Worm (Caenorhabditis elegans) whole organism, early embryonic: ENCODE measurements around the gene bris-1.
A peak's percentile ranks its signal among the peaks of the same experiment; 100 is the strongest.

ENCODE experiments used
- B0310.2 ChIP-seq: sonication (generic microtip); optimal IDR thresholded peaks from 2 replicates; lab custom pipeline; 2016; ENCODE audit warnings: mild to moderate bottlenecking, missing genetic modification characterization, missing compliant biosample characterization
- F13C5.2 ChIP-seq: sonication (generic microtip); optimal IDR thresholded peaks from 2 replicates; lab custom pipeline; 2017; ENCODE audit warnings: mild to moderate bottlenecking, missing genetic modification characterization, inconsistent platforms, missing compliant biosample characterization
- aly-1 ChIP-seq: sonication (generic microtip); optimal IDR thresholded peaks from 2 replicates; lab custom pipeline; 2016; ENCODE audit warnings: missing genetic modification characterization, missing compliant biosample characterization
- ama-1 ChIP-seq: fragments of 150-350 bp; optimal IDR thresholded peaks from 2 replicates; lab custom pipeline; 2014
- ceh-13 ChIP-seq: fragments of 200-800 bp; sonication (Bioruptor generic); optimal IDR thresholded peaks from 2 replicates; lab custom pipeline; 2018; ENCODE audit warnings: mild to moderate bottlenecking, missing genetic modification characterization, missing compliant biosample characterization
- ceh-36 ChIP-seq: sonication (generic microtip); optimal IDR thresholded peaks from 2 replicates; lab custom pipeline; 2016; ENCODE audit warnings: missing genetic modification characterization, inconsistent platforms, missing compliant biosample characterization
- ets-7 ChIP-seq: sonication (generic microtip); optimal IDR thresholded peaks from 2 replicates; lab custom pipeline; 2016; ENCODE audit warnings: missing genotype, missing genetic modification characterization, missing compliant biosample characterization
- flt-1 ChIP-seq: fragments of 200-800 bp; sonication (Bioruptor generic); IDR thresholded peaks from 2 replicates; pipeline ENCODE4 v1.3.6; 2022; ENCODE audit warnings: missing genetic modification characterization, missing compliant biosample characterization
- hmbx-1 ChIP-seq: sonication (generic microtip); optimal IDR thresholded peaks from 2 replicates; lab custom pipeline; 2016; ENCODE audit warnings: mild to moderate bottlenecking, missing genetic modification characterization, missing compliant biosample characterization
- hmg-4 ChIP-seq: fragments of 200-800 bp; sonication (Bioruptor generic); optimal IDR thresholded peaks from 2 replicates; lab custom pipeline; 2018; ENCODE audit warnings: mild to moderate bottlenecking, missing genetic modification characterization, missing compliant biosample characterization
- hnd-1 ChIP-seq: sonication (generic microtip); optimal IDR thresholded peaks from 2 replicates; lab custom pipeline; 2016; ENCODE audit warnings: missing genetic modification characterization, missing compliant biosample characterization
- pes-1 ChIP-seq: fragments of 200-800 bp; sonication (Bioruptor generic); IDR thresholded peaks from 2 replicates; pipeline ENCODE4 v1.3.6; 2022; ENCODE audit warnings: missing genetic modification reagents, missing genetic modification characterization, missing compliant biosample characterization
- scrt-1 ChIP-seq: fragments of 200-800 bp; sonication (Bioruptor generic); IDR thresholded peaks from 2 replicates; pipeline ENCODE4 v1.3.6; 2022; ENCODE audit warnings: missing genetic modification characterization, missing compliant biosample characterization
- sea-1 ChIP-seq: fragments of 200-800 bp; sonication (Bioruptor generic); conservative IDR thresholded peaks from 2 replicates; pipeline ENCODE4 v1.3.6; 2022; ENCODE audit warnings: missing genetic modification characterization, missing compliant biosample characterization
- tbx-11 ChIP-seq: fragments of 200-800 bp; sonication (Bioruptor generic); IDR thresholded peaks from 2 replicates; pipeline ENCODE4 v1.3.6; 2022; ENCODE audit warnings: missing genetic modification characterization, missing compliant biosample characterization
- tbx-37 ChIP-seq: fragments of 200-800 bp; sonication (Bioruptor generic); conservative IDR thresholded peaks from 2 replicates; pipeline ENCODE4 v1.3.6; 2022; ENCODE audit warnings: missing genetic modification reagents, missing genetic modification characterization, missing compliant biosample characterization
- tra-4 ChIP-seq: sonication (generic microtip); optimal IDR thresholded peaks from 2 replicates; lab custom pipeline; 2017; ENCODE audit warnings: missing genetic modification characterization, missing compliant biosample characterization

Gene bris-1

DNA sequence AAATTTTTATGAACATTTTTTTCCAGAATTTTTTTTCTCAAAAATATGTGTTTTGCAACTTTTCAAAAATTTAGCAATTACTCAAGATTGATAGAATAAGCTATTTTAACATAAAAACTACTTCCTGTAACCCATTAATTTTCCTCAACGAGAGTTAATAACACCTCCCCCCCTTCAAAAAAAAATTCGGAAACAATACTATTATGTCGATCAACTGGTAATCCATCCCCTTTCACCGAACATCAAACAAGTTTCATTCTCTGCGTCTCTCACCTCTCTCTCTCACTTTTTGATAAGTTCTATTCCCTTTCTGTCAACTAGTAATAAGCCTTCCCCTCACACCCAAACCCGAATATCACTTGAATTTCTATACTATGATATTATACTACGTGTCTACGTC lies 35.2 kb downstream of the bris-1 start, which contains the start of gene glct-6:
TSS of gene glct-6 (plus strand) at position 301 of the 400 bp plus-strand sequence.
- TF ChIP-seq F13C5.2 (tag; lab: Kevin White, UChicago) (no peak), sea-1 (GFP tag; lab: Robert Waterston, UW) (no peak), aly-1 (tag; lab: Kevin White, UChicago) (no peak), scrt-1 (GFP tag; lab: Robert Waterston, UW) (no peak), ama-1 (no peak), ceh-36 (tag; lab: Kevin White, UChicago) (no peak), hmg-4 (GFP tag; lab: Kevin White, UChicago) (no peak), tbx-37 (GFP tag; lab: Robert Waterston, UW) (no peak), hnd-1 (tag; lab: Kevin White, UChicago) (no peak), tra-4 (tag; lab: Kevin White, UChicago) (no peak), hmbx-1 (tag; lab: Kevin White, UChicago) (no peak), pes-1 (GFP tag; lab: Robert Waterston, UW) (no peak), tbx-11 (GFP tag; lab: Robert Waterston, UW) (no peak), ets-7 (tag; lab: Kevin White, UChicago) (no peak), flt-1 (GFP tag; lab: Robert Waterston, UW) (no peak)

DNA sequence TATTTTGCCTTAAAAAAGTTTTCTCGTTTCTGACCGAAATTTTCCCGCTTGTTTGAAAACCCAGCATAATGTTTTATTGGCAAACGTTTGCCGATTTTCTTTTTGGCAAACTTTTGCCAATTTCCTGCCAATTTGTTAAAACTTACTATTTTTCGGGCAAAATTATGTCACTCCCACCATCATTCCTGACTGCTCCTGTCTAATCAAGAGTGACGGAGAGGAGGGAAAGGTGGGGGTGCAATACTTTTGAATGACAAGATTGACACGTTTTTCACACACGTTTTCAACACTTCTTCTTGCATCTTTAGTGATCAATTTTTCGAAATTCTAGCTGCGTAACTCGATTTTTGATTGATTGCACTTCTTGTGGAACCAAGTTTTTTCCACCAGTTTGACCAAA lies 37.6 kb downstream of the bris-1 start:
- TF ChIP-seq sea-1 (GFP tag; lab: Robert Waterston, UW) (no peak), ets-7 (tag; lab: Kevin White, UChicago) (no peak), tra-4 (tag; lab: Kevin White, UChicago) (no peak), F13C5.2 (tag; lab: Kevin White, UChicago) (no peak), ceh-36 (tag; lab: Kevin White, UChicago) (no peak), hmg-4 (GFP tag; lab: Kevin White, UChicago) (no peak), ama-1 (no peak), tbx-11 (GFP tag; lab: Robert Waterston, UW) (no peak), hnd-1 (tag; lab: Kevin White, UChicago) (no peak), flt-1 (GFP tag; lab: Robert Waterston, UW) (no peak), B0310.2 (tag; lab: Kevin White, UChicago) (no peak), hmbx-1 (tag; lab: Kevin White, UChicago) (no peak), tbx-37 (GFP tag; lab: Robert Waterston, UW) (no peak), scrt-1 (GFP tag; lab: Robert Waterston, UW) (no peak)

- TF ChIP-seq pes-1 (GFP tag; lab: Robert Waterston, UW) = no peak
- no peak for TF ChIP-seq hnd-1 (tag; lab: Kevin White, UChicago)
- TF ChIP-seq hmg-4 (GFP tag; lab: Kevin White, UChicago) = no peak
- TF ChIP-seq tbx-37 (GFP tag; lab: Robert Waterston, UW) = no peak
- TF ChIP-seq hmbx-1 (tag; lab: Kevin White, UChicago) = no peak
- TF ChIP-seq sea-1 (GFP tag; lab: Robert Waterston, UW) = no peak
- TF ChIP-seq aly-1 (tag; lab: Kevin White, UChicago) = no peak
- no peak for TF ChIP-seq flt-1 (GFP tag; lab: Robert Waterston, UW)
- TF ChIP-seq B0310.2 (tag; lab: Kevin White, UChicago) = no peak
- no peak for TF ChIP-seq ets-7 (tag; lab: Kevin White, UChicago)
- TF ChIP-seq F13C5.2 (tag; lab: Kevin White, UChicago) = no peak
- no peak for TF ChIP-seq tra-4 (tag; lab: Kevin White, UChicago)
- TF ChIP-seq tbx-11 (GFP tag; lab: Robert Waterston, UW) = no peak
- no peak for TF ChIP-seq scrt-1 (GFP tag; lab: Robert Waterston, UW)
- TF ChIP-seq ceh-36 (tag; lab: Kevin White, UChicago) = no peak
- TF ChIP-seq ceh-13 (GFP tag; lab: Kevin White, UChicago) = no peak
Measured at ce11 chrIV:3774160-3774559, 45.0 kb downstream of the bris-1 start.

DNA sequence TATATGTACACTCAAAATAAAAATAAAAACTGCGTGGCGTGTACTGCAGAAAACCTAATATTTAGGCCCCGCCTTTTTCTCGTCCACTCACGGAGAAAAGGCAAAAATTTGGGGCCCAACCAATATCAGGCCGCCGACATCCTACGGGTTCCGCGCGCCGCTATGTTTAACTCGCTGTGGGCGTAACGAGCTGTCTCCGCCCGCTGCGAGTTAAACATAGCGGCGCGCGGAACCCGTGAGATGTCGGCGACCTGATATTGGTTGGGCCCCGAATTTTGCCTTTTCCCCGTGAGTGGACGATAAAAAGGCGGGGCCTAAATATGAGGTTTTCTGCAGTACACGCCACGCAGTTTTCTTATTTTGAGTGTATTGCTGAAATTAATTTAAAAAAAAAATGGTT lies 47.9 kb downstream of the bris-1 start:
- TF ChIP-seq pes-1 (GFP tag; lab: Robert Waterston, UW) = peak; percentile 46; the same call in 1 of the 2 replicates

DNA sequence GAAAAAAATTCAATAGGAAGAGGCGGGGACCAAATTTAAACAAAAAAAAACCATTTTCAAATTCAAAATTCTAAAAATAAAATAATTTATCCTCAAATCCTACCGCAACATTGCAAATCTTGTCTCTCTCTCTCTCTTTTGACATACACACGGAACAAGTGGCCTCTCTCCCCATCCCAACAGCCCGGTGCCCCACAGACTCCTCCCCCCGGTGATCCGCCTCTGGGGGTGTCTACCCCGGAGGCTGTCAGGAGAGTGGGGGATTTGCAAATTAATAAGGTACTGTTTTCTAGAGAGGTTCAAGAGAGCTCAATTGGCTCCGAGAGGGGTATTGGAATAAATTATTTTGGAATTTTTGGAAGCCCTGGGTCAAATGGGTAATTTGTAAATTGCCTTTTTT lies 51.4 kb downstream of the bris-1 start:
- TF ChIP-seq B0310.2 (tag; lab: Kevin White, UChicago) (no peak), hmg-4 (GFP tag; lab: Kevin White, UChicago) (peak; percentile 61)

DNA sequence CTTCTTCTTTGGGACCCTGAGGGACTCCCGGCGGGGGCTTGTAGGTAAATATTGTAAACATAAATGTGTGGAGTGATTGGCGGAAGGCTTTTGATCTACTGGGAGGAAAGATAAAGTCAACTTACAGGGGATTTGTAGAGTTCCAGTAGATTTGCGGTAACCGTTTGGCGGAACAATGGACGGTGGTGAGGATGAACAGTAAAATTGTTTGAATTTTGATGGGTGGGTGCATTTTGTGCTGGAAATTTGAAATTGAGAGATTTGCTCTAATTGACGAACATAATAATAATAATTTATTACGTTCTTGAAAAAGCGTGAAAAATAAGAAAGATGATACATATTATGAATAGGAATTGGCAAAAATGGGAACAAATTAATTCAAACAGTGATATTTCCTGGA lies 52.5 kb downstream of the bris-1 start, which contains the start of gene vab-2:
TSS of gene vab-2 (minus strand) at position 238 of the 400 bp plus-strand sequence.
- no peak for TF ChIP-seq hmg-4 (GFP tag; lab: Kevin White, UChicago)
- no peak for TF ChIP-seq ceh-36 (tag; lab: Kevin White, UChicago)

ce11 chrIV:3765457-3765856 lies 53.7 kb downstream of the bris-1 start:
- no peak for TF ChIP-seq tbx-37 (GFP tag; lab: Robert Waterston, UW)
- peak; percentile 17 for TF ChIP-seq hmg-4 (GFP tag; lab: Kevin White, UChicago)

DNA sequence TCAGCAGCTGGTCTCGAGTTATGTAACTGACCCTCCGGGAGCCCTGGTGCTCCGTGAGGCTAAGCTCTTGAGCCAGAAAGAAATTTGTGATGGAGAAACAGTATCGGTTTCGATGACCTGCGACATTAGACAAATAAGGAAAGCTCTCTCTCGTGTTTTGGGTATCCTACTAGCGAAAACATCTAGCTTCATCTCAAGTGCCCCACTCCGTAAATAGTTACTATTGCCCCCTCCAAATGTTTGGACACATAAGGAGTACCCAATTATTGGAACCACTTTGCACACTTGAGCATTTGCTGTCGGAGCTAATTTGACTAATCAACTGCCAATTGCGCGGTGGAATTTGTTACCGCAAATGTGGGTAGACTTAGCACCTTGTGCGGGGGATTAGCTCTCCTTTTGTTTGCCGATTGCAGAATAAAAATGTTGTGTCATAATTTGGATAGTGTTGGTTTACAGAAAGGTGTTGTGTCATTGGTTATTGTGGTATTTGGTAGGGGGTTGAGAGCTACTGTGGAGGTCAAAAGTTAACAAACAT lies 55.0 kb downstream of the bris-1 start:
- TF ChIP-seq ceh-36 (tag; lab: Kevin White, UChicago) = peak; percentile 22
- TF ChIP-seq tbx-37 (GFP tag; lab: Robert Waterston, UW) = no peak
